Fruit fly (Drosophila melanogaster) whole organism, embryonic: ENCODE measurements around the gene CG3165.

Source experiments
- Antp ChIP-seq: fragments of 200-800 bp; sonication (Bioruptor generic); optimal IDR thresholded peaks from 3 replicates; lab custom pipeline; 2016; ENCODE audit warnings: missing biosample characterization, missing genetic modification characterization
- Bdp1 ChIP-seq: fragments of 200-800 bp; sonication (Bioruptor generic); optimal IDR thresholded peaks from 3 replicates; lab custom pipeline; 2016; ENCODE audit warnings: missing biosample characterization, missing genetic modification characterization
- Bgb ChIP-seq: fragments of 200-800 bp; sonication (Bioruptor generic); IDR thresholded peaks from 2 replicates; pipeline ENCODE4 v1.3.6; 2022; ENCODE audit warnings: missing biosample characterization, missing genetic modification characterization; ENCODE audit not compliant: partially characterized antibody
- CG10274 ChIP-seq: fragments of 200-800 bp; sonication (Bioruptor generic); optimal IDR thresholded peaks from 3 replicates; lab custom pipeline; 2017; ENCODE audit warnings: missing biosample characterization, mild to moderate bottlenecking, missing genetic modification characterization
- CG11398 ChIP-seq: fragments of 200-800 bp; sonication (Bioruptor generic); optimal IDR thresholded peaks from 2 replicates; lab custom pipeline; 2016; ENCODE audit warnings: missing biosample characterization, missing genetic modification characterization
- CG11695 ChIP-seq: fragments of 200-800 bp; sonication (Bioruptor generic); IDR thresholded peaks from 3 replicates; pipeline ENCODE4 v1.3.6; 2022; ENCODE audit warnings: missing biosample characterization, missing genetic modification characterization
- CG13123 ChIP-seq: fragments of 200-800 bp; sonication (Bioruptor generic); optimal IDR thresholded peaks from 2 replicates; lab custom pipeline; 2016; ENCODE audit warnings: missing biosample characterization, missing genetic modification characterization
- CG14050 ChIP-seq: fragments of 200-800 bp; sonication (Bioruptor generic); IDR thresholded peaks from 3 replicates; pipeline ENCODE4 v1.3.6; 2022; ENCODE audit warnings: missing biosample characterization, missing genetic modification characterization
- CG14667 ChIP-seq: fragments of 200-800 bp; sonication (Bioruptor generic); IDR thresholded peaks from 2 replicates; pipeline ENCODE4 v1.3.6; 2022; ENCODE audit warnings: missing biosample characterization, missing genetic modification characterization
- CG15269 ChIP-seq: fragments of 200-800 bp; sonication (Bioruptor generic); optimal IDR thresholded peaks from 2 replicates; lab custom pipeline; 2018; ENCODE audit warnings: missing biosample characterization, mild to moderate bottlenecking, missing genetic modification characterization, moderate library complexity
- CG15696 ChIP-seq: fragments of 200-800 bp; sonication (Bioruptor generic); optimal IDR thresholded peaks from 2 replicates; lab custom pipeline; 2019; ENCODE audit warnings: missing biosample characterization, mild to moderate bottlenecking, missing genetic modification characterization, moderate library complexity
- CG1603 ChIP-seq: fragments of 200-800 bp; sonication (Bioruptor generic); optimal IDR thresholded peaks from 2 replicates; lab custom pipeline; 2019; ENCODE audit warnings: missing biosample characterization, mild to moderate bottlenecking, missing genetic modification characterization, moderate library complexity
- CG18619 ChIP-seq: fragments of 200-800 bp; sonication (Bioruptor generic); optimal IDR thresholded peaks from 3 replicates; lab custom pipeline; 2017; ENCODE audit warnings: missing biosample characterization, mild to moderate bottlenecking, missing genetic modification characterization
- CG2129 ChIP-seq: fragments of 200-800 bp; sonication (Bioruptor generic); IDR thresholded peaks from 2 replicates; pipeline ENCODE4 v1.3.6; 2022; ENCODE audit warnings: missing biosample characterization, missing genetic modification characterization; ENCODE audit not compliant: partially characterized antibody
- CG2712 ChIP-seq: fragments of 200-800 bp; optimal IDR thresholded peaks from 3 replicates; lab custom pipeline; 2019; ENCODE audit warnings: missing biosample characterization, mild to moderate bottlenecking, missing genetic modification characterization, moderate library complexity
- CG30020 ChIP-seq: fragments of 200-800 bp; optimal IDR thresholded peaks from 2 replicates; lab custom pipeline; 2019; ENCODE audit warnings: missing biosample characterization, mild to moderate bottlenecking, missing genetic modification characterization, moderate library complexity
- CG6654 ChIP-seq: fragments of 200-800 bp; sonication (Bioruptor generic); optimal IDR thresholded peaks from 2 replicates; lab custom pipeline; 2017; ENCODE audit warnings: missing biosample characterization, mild to moderate bottlenecking, missing genetic modification characterization
- CG8290 ChIP-seq, 3 experiments: fragments of 200-800 bp; sonication (Bioruptor generic); optimal IDR thresholded peaks; 2 replicates each; lab custom pipeline; 2016 to 2019; ENCODE audit warnings: missing biosample characterization in 3 of 3, missing genetic modification characterization in 3 of 3, mild to moderate bottlenecking in 2 of 3, moderate library complexity in 1 of 3
- CG8478 ChIP-seq: fragments of >200 bp; optimal IDR thresholded peaks from 2 replicates; lab custom pipeline; 2018
- CrebB ChIP-seq: fragments of 200-800 bp; sonication (Bioruptor generic); optimal IDR thresholded peaks from 3 replicates; lab custom pipeline; 2018; ENCODE audit warnings: missing biosample characterization, mild to moderate bottlenecking, missing genetic modification characterization
- D19B ChIP-seq: fragments of 200-800 bp; sonication (Bioruptor generic); optimal IDR thresholded peaks from 2 replicates; lab custom pipeline; 2017; ENCODE audit warnings: missing biosample characterization, mild to moderate bottlenecking, missing genetic modification characterization
- Dref ChIP-seq: fragments of 200-800 bp; sonication (Bioruptor generic); IDR thresholded peaks from 2 replicates; pipeline ENCODE4 v1.3.6; 2022; ENCODE audit warnings: missing biosample characterization, missing genetic modification characterization
- Fer2 ChIP-seq: fragments of 200-800 bp; sonication (Bioruptor generic); optimal IDR thresholded peaks from 2 replicates; lab custom pipeline; 2018; ENCODE audit warnings: missing biosample characterization, mild to moderate bottlenecking, missing genetic modification characterization, moderate library complexity
- MESR4 ChIP-seq: fragments of 200-800 bp; sonication (Bioruptor generic); optimal IDR thresholded peaks from 2 replicates; lab custom pipeline; 2018; ENCODE audit warnings: missing biosample characterization, mild to moderate bottlenecking, missing genetic modification characterization, moderate library complexity
- NC2α ChIP-seq: fragments of 200-800 bp; sonication (Bioruptor generic); optimal IDR thresholded peaks from 2 replicates; lab custom pipeline; 2016; ENCODE audit warnings: missing biosample characterization, missing genetic modification characterization
- Oli ChIP-seq: fragments of 200-800 bp; sonication (Bioruptor generic); optimal IDR thresholded peaks from 2 replicates; lab custom pipeline; 2018; ENCODE audit warnings: missing biosample characterization, mild to moderate bottlenecking, missing genetic modification characterization, moderate library complexity
- Sin3A ChIP-seq: fragments of >200 bp; optimal IDR thresholded peaks from 2 replicates; lab custom pipeline; 2018
- Sox100B ChIP-seq: fragments of 200-800 bp; sonication (Bioruptor generic); optimal IDR thresholded peaks from 3 replicates; lab custom pipeline; 2018; ENCODE audit warnings: missing biosample characterization, mild to moderate bottlenecking, missing genetic modification characterization
- ase ChIP-seq: fragments of 200-800 bp; sonication (Bioruptor generic); IDR thresholded peaks from 3 replicates; pipeline ENCODE4 v1.3.6; 2022; ENCODE audit warnings: missing biosample characterization, missing genetic modification characterization
- bcd ChIP-seq: fragments of 200-800 bp; sonication (Bioruptor generic); optimal IDR thresholded peaks from 2 replicates; lab custom pipeline; 2017; ENCODE audit warnings: missing biosample characterization, mild to moderate bottlenecking, missing genetic modification characterization
- bigmax ChIP-seq: fragments of 200-800 bp; sonication (Bioruptor generic); optimal IDR thresholded peaks from 2 replicates; lab custom pipeline; 2018; ENCODE audit warnings: missing biosample characterization, mild to moderate bottlenecking, missing genetic modification characterization
- bsh ChIP-seq, 2 experiments: fragments of 200-800 bp; sonication (Bioruptor generic); optimal IDR thresholded peaks; 2 replicates each; lab custom pipeline; 2017 to 2018; ENCODE audit warnings: mild to moderate bottlenecking in 2 of 2, missing biosample characterization in 2 of 2, missing genetic modification characterization in 2 of 2, moderate library complexity in 1 of 2
- cato ChIP-seq: fragments of 200-800 bp; sonication (Bioruptor generic); optimal IDR thresholded peaks from 2 replicates; lab custom pipeline; 2016; ENCODE audit warnings: missing biosample characterization, missing genetic modification characterization, borderline replicate concordance
- cg ChIP-seq: fragments of 200-800 bp; sonication (Bioruptor generic); optimal IDR thresholded peaks from 3 replicates; lab custom pipeline; 2019; ENCODE audit warnings: missing biosample characterization, mild to moderate bottlenecking, missing genetic modification characterization, moderate library complexity
- chif ChIP-seq, 2 experiments: fragments of 200-800 bp; sonication (Bioruptor generic); optimal IDR thresholded peaks; 3 replicates each; lab custom pipeline; 2016; ENCODE audit warnings: missing biosample characterization in 2 of 2, missing genetic modification characterization in 2 of 2
- crol ChIP-seq: fragments of 200-800 bp; sonication (Bioruptor generic); IDR thresholded peaks from 2 replicates; pipeline ENCODE4 v1.3.6; 2022; ENCODE audit warnings: missing biosample characterization, missing genetic modification characterization
- disco-r ChIP-seq: fragments of 200-800 bp; sonication (Bioruptor generic); optimal IDR thresholded peaks from 2 replicates; lab custom pipeline; 2016; ENCODE audit warnings: missing biosample characterization, missing genetic modification characterization
- eve ChIP-seq, 2 experiments: fragments of >200 bp; optimal IDR thresholded peaks; 2 replicates each; lab custom pipeline; 2017; ENCODE audit warnings: missing biosample characterization in 2 of 2, missing genetic modification characterization in 2 of 2
- gce ChIP-seq: fragments of 200-800 bp; sonication (Bioruptor generic); IDR thresholded peaks from 3 replicates; pipeline ENCODE4 v1.3.6; 2022; ENCODE audit warnings: missing biosample characterization, missing genetic modification characterization
- hth ChIP-seq: fragments of >200 bp; optimal IDR thresholded peaks from 2 replicates; lab custom pipeline; 2017; ENCODE audit warnings: inconsistent platforms
- insv ChIP-seq, 2 experiments: fragments of 200-800 bp; sonication (Bioruptor generic); optimal IDR thresholded peaks; 3 replicates each; lab custom pipeline; 2016 to 2018; ENCODE audit warnings: missing biosample characterization in 2 of 2, missing genetic modification characterization in 2 of 2
- lmd ChIP-seq: fragments of 200-800 bp; sonication (Bioruptor generic); IDR thresholded peaks from 2 replicates; pipeline ENCODE4 v1.3.6; 2022; ENCODE audit warnings: missing biosample characterization, missing genetic modification characterization
- lola ChIP-seq, 3 experiments: fragments of >200 bp in 2 of 3; fragments of 200-800 bp in 1 of 3; sonication (Bioruptor generic) in 1 of 3; optimal IDR thresholded peaks; 2 replicates each; lab custom pipeline; 2017 to 2019; ENCODE audit warnings: missing biosample characterization in 3 of 3, missing genetic modification characterization in 3 of 3, mild to moderate bottlenecking in 1 of 3, moderate library complexity in 1 of 3
- nerfin-1 ChIP-seq: fragments of 200-800 bp; sonication (Bioruptor generic); optimal IDR thresholded peaks from 3 replicates; lab custom pipeline; 2019; ENCODE audit warnings: missing biosample characterization, mild to moderate bottlenecking, missing genetic modification characterization, moderate library complexity
- oc ChIP-seq: fragments of 200-800 bp; sonication (Bioruptor generic); optimal IDR thresholded peaks from 2 replicates; lab custom pipeline; 2018; ENCODE audit warnings: missing biosample characterization, mild to moderate bottlenecking, missing genetic modification characterization, moderate library complexity
- pho ChIP-seq: fragments of 200-800 bp; sonication (Bioruptor generic); optimal IDR thresholded peaks from 2 replicates; lab custom pipeline; 2016; ENCODE audit warnings: missing biosample characterization, missing genetic modification characterization
- zen ChIP-seq: fragments of 200-800 bp; sonication (Bioruptor generic); optimal IDR thresholded peaks from 3 replicates; lab custom pipeline; 2018; ENCODE audit warnings: missing biosample characterization, mild to moderate bottlenecking, missing genetic modification characterization, moderate library complexity
- zen2 ChIP-seq: fragments of 200-800 bp; sonication (Bioruptor generic); IDR thresholded peaks from 3 replicates; pipeline ENCODE4 v1.3.6; 2022; ENCODE audit warnings: missing biosample characterization, missing genetic modification characterization; ENCODE audit not compliant: partially characterized antibody
- zfh1 ChIP-seq: fragments of 200-800 bp; sonication (Bioruptor generic); IDR thresholded peaks from 3 replicates; pipeline ENCODE4 v1.3.6; 2022; ENCODE audit warnings: missing biosample characterization, missing genetic modification characterization

The CG3165 gene

DNA sequence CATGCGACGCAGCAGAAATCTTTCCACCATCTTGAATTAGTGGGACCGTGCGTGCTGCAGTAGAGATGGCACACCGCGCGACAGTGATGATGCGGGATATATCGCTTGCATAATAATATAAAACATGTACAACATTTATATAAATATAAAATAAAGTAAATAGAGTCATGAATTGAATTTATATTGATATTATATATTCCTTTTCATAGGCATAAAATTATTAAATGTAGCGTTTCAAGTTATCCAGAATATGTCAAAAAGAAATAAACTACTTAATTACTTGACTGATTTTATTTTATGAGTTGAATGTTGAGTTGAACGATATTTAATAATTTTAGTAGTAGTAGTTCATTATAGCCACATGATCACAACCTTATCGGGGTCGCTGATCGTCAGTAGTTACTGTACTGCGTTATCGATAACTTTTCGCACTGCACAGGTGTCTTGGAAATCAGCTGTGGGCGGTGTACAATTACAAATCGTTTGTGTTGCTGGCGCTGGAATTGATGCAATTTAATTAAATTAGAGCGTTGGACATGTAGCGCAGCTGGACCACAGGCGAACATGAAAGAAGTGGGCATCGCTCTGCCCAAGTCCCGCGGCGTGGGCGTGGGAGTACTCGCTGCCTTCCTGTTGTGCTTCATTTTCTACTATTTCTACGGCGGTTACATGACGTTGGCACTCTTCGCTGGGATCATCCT lies 10.9 kb downstream of the CG3165 start, which contains the start of the genes Chd1 and Bem46 (continued):
- TF ChIP-seq CrebB (tag; lab: Kevin White, UChicago) (peak; percentile 31), CG11695 (GFP tag; lab: Robert Waterston, UW) (peak; percentile 76), pho (GFP tag; lab: Kevin White, UChicago) (peak; percentile 75), Bdp1 (GFP tag; lab: Kevin White, UChicago) (peak; percentile 51), CG18619 (GFP tag; lab: Kevin White, UChicago) (peak; percentile 88), CG15269 (tag; lab: Kevin White, UChicago) (peak; percentile 87), disco-r (GFP tag; lab: Kevin White, UChicago) (peak; percentile 12), zen2 (0 out of 3 replicates have a peak, but pooled peaks have one; percentile 27), CG1603 (tag; lab: Kevin White, UChicago) (peak; percentile 72), cg (GFP tag; lab: Kevin White, UChicago) (no peak), MESR4 (GFP tag; lab: Kevin White, UChicago) (peak; percentile 10), chif (GFP tag; optimal IDR thresholded peaks at IDR 0.05; lab: Kevin White, UChicago) (peak; percentile 59 to 79), insv (GFP tag; optimal IDR thresholded peaks at IDR 0.05; lab: Kevin White, UChicago) (peak in 1 of 2 experiments; percentile 54), Bgb (GFP tag; lab: Robert Waterston, UW) (no peak), CG30020 (tag; lab: Kevin White, UChicago) (peak; percentile 82), bigmax (GFP tag; lab: Kevin White, UChicago) (no peak), eve (GFP tag; optimal IDR thresholded peaks at IDR 0.05; lab: Kevin White, UChicago) (no peak), CG8290 (GFP tag; optimal IDR thresholded peaks at IDR 0.05; lab: Kevin White, UChicago) (peak; percentile 55), CG8290 (tag; optimal IDR thresholded peaks at IDR 0.05; lab: Kevin White, UChicago) (no peak), nerfin-1 (tag; lab: Kevin White, UChicago) (peak; percentile 77), ase (GFP tag; lab: Robert Waterston, UW) (peak; percentile 80; the same call in 2 of the 3 replicates), Fer2 (tag; lab: Kevin White, UChicago) (peak; percentile 74), D19B (GFP tag; lab: Kevin White, UChicago) (no peak), bcd (GFP tag; lab: Kevin White, UChicago) (peak; percentile 89), bsh (GFP tag; optimal IDR thresholded peaks at IDR 0.05; lab: Kevin White, UChicago) (peak in 1 of 2 experiments; percentile 81), Antp (GFP tag; lab: Kevin White, UChicago) (peak; percentile 80), lola (GFP tag; optimal IDR thresholded peaks at IDR 0.05; lab: Kevin White, UChicago) (peak in 1 of 3 experiments; percentile 87), Oli (tag; lab: Kevin White, UChicago) (peak; percentile 81), CG2129 (GFP tag; lab: Robert Waterston, UW) (no peak), CG6654 (peak; percentile 68), Dref (GFP tag; lab: Robert Waterston, UW) (peak; percentile 65), zfh1 (GFP tag; lab: Robert Waterston, UW) (peak; percentile 82), CG11398 (GFP tag; lab: Kevin White, UChicago) (no peak), CG15696 (tag; lab: Kevin White, UChicago) (peak; percentile 79), CG8478 (no peak), CG13123 (GFP tag; lab: Kevin White, UChicago) (peak; percentile 78), hth (no peak), crol (GFP tag; lab: Robert Waterston, UW) (peak; percentile 33; the same call in 1 of the 2 replicates), NC2α (GFP tag; lab: Kevin White, UChicago) (no peak), CG10274 (GFP tag; lab: Kevin White, UChicago) (peak; percentile 48), CG14050 (GFP tag; lab: Robert Waterston, UW) (peak; percentile 69), CG14667 (GFP tag; lab: Robert Waterston, UW) (peak; percentile 83), gce (GFP tag; lab: Robert Waterston, UW) (0 out of 3 replicates have a peak, but pooled peaks have one; percentile 8), lmd (peak; percentile 90), oc (tag; lab: Kevin White, UChicago) (peak; percentile 52), Sox100B (GFP tag; lab: Kevin White, UChicago) (no peak), CG2712 (peak; percentile 92), zen (tag; lab: Kevin White, UChicago) (peak; percentile 83), Sin3A (lab: Kevin White, UChicago) (peak; percentile 59), cato (GFP tag; lab: Kevin White, UChicago) (peak; percentile 77)
